Fruit fly (Drosophila melanogaster): ENCODE data around the gene DNaseII.

The DNaseII gene

DNA sequence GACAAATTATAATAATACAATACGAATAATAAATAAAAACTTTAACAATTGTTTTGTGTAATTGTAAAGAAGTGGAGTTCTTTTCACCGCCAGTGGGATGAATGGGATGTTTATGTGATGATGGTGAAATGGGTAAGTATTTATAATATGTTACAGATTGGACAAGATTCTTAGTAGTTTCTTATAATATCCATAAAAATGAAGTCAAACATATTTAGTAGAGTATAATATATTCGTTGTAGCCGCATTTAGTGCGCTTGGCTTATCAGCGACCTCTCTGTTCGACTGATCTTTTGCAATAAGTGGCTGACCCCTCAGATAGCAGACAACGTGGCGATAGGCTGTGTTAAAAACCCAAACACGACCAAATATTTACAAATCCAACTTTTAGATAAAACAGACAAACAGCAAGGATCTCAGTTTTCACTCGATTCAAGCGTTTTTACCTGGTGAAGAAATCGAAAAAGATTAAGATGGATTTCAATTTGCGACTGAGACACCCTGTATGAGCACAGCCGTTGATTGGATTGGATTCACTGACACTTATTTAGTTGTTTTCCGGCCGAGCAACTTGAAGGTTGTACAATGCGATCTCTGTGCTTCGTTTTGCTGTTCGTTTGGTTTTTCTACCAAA is at the start of gene DNaseII:
DNaseII (plus strand) TSS at position 548 of the 634 bp plus-strand sequence.
- TF ChIP-seq Sin3A (optimal IDR thresholded peaks at IDR 0.05) = no peak
- TF ChIP-seq h (optimal IDR thresholded peaks at IDR 0.05) = no peak
- TF ChIP-seq Myc (optimal IDR thresholded peaks at IDR 0.05) = no peak
- TF ChIP-seq psq (optimal IDR thresholded peaks at IDR 0.05) = no peak
- TF ChIP-seq ttk (optimal IDR thresholded peaks at IDR 0.05) = no peak
- TF ChIP-seq insv (optimal IDR thresholded peaks at IDR 0.05) = no peak

DNA sequence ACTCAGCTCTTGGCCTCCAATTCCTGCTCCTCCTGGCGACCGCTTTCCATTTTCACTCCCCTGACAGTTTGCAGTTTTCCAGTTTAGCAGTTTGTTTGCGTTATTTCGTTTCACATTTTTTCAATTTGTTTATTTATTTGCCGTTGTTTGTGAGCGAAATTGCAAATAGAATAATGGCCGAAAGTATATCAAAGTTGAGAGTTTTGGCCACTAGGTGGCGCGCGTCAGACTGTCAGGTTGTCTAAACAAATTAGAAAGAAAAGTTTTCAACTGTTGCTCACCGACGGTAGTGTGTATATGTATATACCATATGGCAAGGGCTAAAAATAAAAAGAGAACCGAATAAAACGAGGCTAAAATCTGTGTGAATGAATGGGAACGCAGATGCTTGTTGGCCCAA is 48.3 kb upstream of the DNaseII start:
- TF ChIP-seq Sin3A (optimal IDR thresholded peaks at IDR 0.05) (no peak), Myc (optimal IDR thresholded peaks at IDR 0.05) (no peak), insv (optimal IDR thresholded peaks at IDR 0.05) (no peak), psq (optimal IDR thresholded peaks at IDR 0.05) (no peak), ttk (optimal IDR thresholded peaks at IDR 0.05) (no peak), h (optimal IDR thresholded peaks at IDR 0.05) (no peak)

DNA sequence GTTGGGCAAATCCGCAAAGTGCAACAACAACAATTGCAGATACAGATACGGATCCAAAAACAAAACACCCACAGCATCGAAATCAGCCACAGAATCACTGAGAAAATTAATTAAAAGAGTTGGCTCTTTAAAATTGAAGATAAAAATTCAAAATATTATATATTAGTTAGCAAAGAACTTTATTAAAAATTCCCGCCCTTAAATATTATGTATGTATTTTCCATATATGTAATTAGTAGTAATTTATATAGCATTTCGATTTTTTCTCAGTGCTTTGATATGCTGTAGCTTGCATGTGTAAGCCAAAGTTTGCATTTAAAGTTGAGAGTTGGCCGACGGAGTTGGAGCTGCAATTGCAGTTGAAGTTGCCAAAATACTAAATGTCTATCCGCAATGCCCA is 14.5 kb upstream of the DNaseII start:
- TF ChIP-seq psq (optimal IDR thresholded peaks at IDR 0.05) (no peak), Myc (optimal IDR thresholded peaks at IDR 0.05) (no peak), h (optimal IDR thresholded peaks at IDR 0.05) (no peak), Sin3A (optimal IDR thresholded peaks at IDR 0.05) (no peak), insv (optimal IDR thresholded peaks at IDR 0.05) (no peak), ttk (optimal IDR thresholded peaks at IDR 0.05) (no peak)

DNA sequence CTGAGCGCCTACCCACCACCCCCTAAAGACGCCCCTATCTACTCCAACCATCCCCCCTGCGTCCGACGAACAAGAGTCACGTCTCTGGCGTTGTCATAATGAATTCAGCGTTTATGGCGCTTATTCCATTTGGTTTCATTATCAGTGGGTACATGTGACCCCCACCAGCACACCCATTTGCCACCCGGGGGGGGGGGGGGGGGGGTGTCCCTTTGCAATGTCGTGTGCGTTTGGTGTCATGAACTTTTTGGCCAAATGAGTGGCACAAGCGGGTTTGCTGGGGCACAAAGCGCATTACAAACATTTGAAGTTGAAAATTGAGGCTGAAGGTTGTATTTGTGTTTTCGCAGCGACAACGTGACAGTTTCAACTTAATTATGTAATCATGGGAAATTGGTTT is 12.7 kb upstream of the DNaseII start:
- TF ChIP-seq h (optimal IDR thresholded peaks at IDR 0.05) (no peak), Sin3A (optimal IDR thresholded peaks at IDR 0.05) (no peak), psq (optimal IDR thresholded peaks at IDR 0.05) (no peak), ttk (optimal IDR thresholded peaks at IDR 0.05) (no peak), insv (optimal IDR thresholded peaks at IDR 0.05) (no peak), Myc (optimal IDR thresholded peaks at IDR 0.05) (no peak)

DNA sequence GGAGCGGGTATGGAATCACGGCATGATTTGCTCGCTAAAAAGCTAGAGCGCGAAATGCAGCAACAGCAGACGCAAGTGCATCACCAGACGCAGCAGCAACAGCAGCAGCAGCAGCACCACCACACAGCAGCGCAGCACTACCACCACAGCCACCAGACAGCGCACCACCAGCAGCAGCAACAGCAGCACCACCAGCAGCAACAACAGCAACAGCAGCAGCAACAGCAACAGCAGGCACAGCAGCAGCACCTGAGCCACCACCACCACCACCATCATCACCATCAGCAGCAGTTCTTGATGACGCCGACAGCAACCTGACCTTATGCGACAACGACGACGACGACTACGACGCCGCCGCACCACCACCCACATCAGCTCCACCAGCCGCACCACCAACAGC is 6.0 kb upstream of the DNaseII start:
- TF ChIP-seq Myc (optimal IDR thresholded peaks at IDR 0.05) (no peak), h (optimal IDR thresholded peaks at IDR 0.05) (no peak), ttk (optimal IDR thresholded peaks at IDR 0.05) (no peak), insv (optimal IDR thresholded peaks at IDR 0.05) (no peak), psq (optimal IDR thresholded peaks at IDR 0.05) (no peak), Sin3A (optimal IDR thresholded peaks at IDR 0.05) (no peak)

DNA sequence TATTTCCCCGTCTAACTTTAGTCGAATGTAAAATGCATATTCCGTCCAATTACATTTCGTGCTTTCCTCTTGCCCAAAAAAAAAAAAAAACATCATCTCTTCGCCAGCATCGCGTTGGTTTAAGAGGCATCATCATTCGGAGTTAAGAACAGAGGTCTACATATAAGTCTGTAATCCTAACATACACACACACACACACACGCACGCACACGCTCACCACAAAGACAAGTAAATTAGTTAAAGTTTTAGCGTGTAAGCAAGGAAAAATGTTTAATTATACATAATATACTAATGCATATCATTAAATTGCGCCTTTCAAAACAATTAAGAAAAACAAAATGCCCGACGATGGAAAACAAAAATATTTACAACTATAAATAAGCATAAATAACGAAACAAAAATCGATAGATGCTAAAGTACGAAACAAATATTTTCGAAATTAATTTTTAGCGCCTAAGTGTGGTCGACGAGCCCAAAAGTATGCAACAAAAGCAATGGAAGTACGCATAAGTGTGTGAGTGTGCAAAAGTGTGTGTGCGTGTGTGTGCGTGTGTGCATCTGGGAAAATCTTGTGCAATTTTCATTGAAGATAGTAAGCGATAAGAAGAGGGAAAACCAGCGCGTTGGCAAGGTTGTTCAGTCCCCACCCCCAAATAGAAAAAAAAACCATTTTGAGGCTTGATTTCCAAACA is 3.3 kb upstream of the DNaseII start:
- TF ChIP-seq Myc (optimal IDR thresholded peaks at IDR 0.05) (no peak), insv (optimal IDR thresholded peaks at IDR 0.05) (no peak), psq (optimal IDR thresholded peaks at IDR 0.05) (no peak), h (optimal IDR thresholded peaks at IDR 0.05) (no peak), ttk (optimal IDR thresholded peaks at IDR 0.05) (no peak), Sin3A (optimal IDR thresholded peaks at IDR 0.05) (no peak)

DNA sequence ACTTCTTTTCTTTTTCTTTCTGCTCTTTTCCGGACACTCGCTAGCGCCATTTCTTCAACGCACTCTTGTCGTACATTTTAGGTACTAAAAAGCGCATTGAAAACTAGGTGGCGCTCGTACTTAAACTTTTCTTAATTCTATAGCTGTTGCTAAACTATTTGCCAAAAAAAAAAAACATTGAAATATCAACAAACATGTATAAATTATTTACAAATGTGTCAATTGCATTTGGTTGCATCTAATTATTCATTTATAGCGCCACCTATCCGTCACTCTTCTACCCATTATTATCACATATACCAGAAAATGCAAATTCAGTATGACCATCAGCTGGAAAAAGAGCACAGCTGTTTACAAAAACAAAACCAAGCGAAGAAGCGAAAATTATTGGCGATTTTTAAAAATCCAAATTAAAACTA is 2.1 kb downstream of the DNaseII start, which contains the start of gene CG7785:
CG7785 (plus strand) TSS at position 340 of the 419 bp plus-strand sequence.
- TF ChIP-seq psq (optimal IDR thresholded peaks at IDR 0.05) (no peak), Myc (optimal IDR thresholded peaks at IDR 0.05) (no peak), ttk (optimal IDR thresholded peaks at IDR 0.05) (no peak), insv (optimal IDR thresholded peaks at IDR 0.05) (no peak)

DNA sequence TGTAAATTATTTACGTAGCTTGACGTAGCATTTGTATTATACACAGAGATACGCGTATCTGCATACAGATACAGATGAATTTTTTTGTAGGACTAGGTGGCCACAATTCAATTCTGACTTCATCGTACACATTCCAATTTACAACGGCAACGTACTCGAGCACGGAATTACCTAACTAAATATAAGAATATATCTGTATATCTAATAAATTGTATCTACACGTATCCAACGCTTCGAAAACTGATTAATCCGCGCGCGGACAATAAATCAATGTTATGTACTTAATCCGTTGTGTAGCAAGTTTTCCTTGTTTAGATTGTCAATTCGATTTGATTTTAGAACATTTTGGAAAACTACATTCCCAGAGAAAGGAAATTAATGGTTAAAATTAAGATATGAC is 4.2 kb downstream of the DNaseII start, which contains the start of gene CG7794:
CG7794 (plus strand) TSS at position 301 of the 400 bp plus-strand sequence.
- TF ChIP-seq Sin3A (optimal IDR thresholded peaks at IDR 0.05) (no peak), Myc (optimal IDR thresholded peaks at IDR 0.05) (no peak), insv (optimal IDR thresholded peaks at IDR 0.05) (no peak), h (optimal IDR thresholded peaks at IDR 0.05) (no peak), psq (optimal IDR thresholded peaks at IDR 0.05) (no peak), ttk (optimal IDR thresholded peaks at IDR 0.05) (no peak)

DNA sequence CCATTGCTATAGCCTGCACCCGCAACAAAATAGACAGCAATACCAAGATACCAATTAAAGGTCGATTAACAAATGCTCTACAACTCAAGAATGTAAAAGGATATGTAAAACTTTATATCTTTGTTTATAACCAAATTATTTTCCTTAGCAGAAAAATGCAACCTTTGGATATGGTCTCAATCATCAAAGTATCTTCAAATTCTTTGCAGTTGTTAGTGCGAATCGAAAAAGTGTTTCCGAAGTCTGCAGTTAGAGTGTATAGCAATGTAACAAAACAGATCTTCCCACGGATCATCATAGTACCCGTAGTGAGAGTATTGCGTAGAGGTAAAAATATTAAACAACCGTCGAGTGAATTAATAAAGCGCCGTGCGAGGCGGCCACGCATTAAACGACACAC is 7.4 kb downstream of the DNaseII start:
- no peak for TF ChIP-seq ttk (optimal IDR thresholded peaks at IDR 0.05)
- TF ChIP-seq h (optimal IDR thresholded peaks at IDR 0.05) = no peak
- TF ChIP-seq insv (optimal IDR thresholded peaks at IDR 0.05) = no peak
- TF ChIP-seq Sin3A (optimal IDR thresholded peaks at IDR 0.05) = no peak

DNA sequence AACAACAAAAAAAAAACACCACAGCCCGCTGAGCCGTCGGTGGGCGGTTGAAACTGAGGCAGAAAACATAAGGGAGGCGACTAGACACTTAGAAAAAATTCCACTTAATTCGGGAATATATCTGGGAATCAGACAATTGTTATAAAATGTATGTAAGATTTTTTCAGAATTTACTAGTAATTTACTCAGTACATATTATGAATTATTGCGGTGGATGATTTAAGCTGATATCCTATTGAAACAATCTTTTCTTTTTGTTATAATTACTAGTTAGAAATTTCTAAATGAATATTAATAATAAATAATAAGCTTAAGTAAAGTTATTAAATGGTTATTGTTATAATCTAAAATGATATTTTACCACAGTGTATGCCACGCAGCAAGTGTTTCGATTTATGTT is 8.1 kb downstream of the DNaseII start:
- TF ChIP-seq ttk (optimal IDR thresholded peaks at IDR 0.05) (no peak), insv (optimal IDR thresholded peaks at IDR 0.05) (no peak), Myc (optimal IDR thresholded peaks at IDR 0.05) (no peak), h (optimal IDR thresholded peaks at IDR 0.05) (no peak), psq (optimal IDR thresholded peaks at IDR 0.05) (no peak)

DNA sequence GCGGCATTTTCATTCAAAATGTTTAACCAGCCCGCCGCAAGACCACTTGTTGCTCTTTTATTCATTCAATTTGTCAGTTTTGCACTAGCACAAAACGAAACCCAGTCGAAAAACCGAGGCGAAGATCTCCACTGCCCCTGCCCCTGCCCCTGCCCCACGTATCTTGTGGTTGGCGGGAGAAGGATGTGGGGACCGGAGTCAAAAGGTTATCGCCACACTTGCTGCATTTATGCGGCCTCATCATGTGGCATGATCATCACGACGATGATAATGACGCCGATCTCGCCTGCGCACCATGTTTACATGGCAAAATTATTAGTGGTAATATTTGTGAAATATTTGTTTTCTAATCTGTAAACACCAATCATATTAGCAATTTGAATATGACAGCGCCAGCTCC is 8.6 kb downstream of the DNaseII start:
- TF ChIP-seq h (optimal IDR thresholded peaks at IDR 0.05) (no peak), psq (optimal IDR thresholded peaks at IDR 0.05) (no peak), Sin3A (optimal IDR thresholded peaks at IDR 0.05) (no peak), insv (optimal IDR thresholded peaks at IDR 0.05) (no peak), ttk (optimal IDR thresholded peaks at IDR 0.05) (no peak), Myc (optimal IDR thresholded peaks at IDR 0.05) (no peak)

DNA sequence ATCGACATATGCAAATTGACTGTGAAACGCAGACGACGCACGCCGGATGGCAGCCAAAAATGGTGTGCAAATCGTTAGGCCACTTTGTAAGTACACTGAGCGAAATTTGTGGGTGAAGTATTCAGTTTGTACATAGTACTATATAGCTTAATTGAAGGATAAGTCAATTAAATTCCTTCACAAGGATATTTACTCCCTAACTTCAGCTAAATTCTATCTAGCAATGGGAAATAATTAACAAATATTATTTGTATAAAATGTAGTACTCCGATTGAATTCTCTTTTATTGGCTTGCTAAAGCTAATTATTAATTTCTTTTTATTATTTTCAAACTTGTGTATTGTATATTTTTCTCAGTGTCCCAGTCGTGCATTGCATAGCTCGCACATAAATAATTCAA is 9.9 kb downstream of the DNaseII start:
- no peak for TF ChIP-seq Myc (optimal IDR thresholded peaks at IDR 0.05)
- no peak for TF ChIP-seq ttk (optimal IDR thresholded peaks at IDR 0.05)
- no peak for TF ChIP-seq Sin3A (optimal IDR thresholded peaks at IDR 0.05)

DNA sequence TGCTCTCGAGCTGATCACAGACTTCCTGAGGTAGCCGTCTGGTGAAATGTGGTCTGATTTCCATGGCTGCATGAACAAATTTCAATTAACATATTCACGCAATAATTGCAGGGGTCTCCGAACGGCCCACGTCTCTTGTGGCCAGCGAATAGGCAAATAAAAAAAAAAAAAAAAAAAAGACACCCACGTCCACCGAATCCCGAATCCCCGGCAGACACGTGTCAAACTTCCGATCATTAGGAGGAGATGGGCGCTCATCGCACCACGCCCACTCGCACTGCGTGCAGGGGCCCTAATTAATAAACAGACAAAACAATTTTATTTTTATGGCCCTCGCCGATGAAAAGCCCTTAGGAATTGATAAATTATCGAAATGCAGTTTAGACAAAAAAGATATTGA is 24.4 kb downstream of the DNaseII start:
- no peak for TF ChIP-seq h (optimal IDR thresholded peaks at IDR 0.05)
- TF ChIP-seq psq (optimal IDR thresholded peaks at IDR 0.05) = no peak
- no peak for TF ChIP-seq Sin3A (optimal IDR thresholded peaks at IDR 0.05)
- TF ChIP-seq ttk (optimal IDR thresholded peaks at IDR 0.05) = no peak
- no peak for TF ChIP-seq Myc (optimal IDR thresholded peaks at IDR 0.05)
- TF ChIP-seq insv (optimal IDR thresholded peaks at IDR 0.05) = no peak
